Fruit fly (Drosophila melanogaster) whole organism, embryonic: ENCODE results near the gene CG13694.
A peak's percentile ranks its signal among the peaks of the same experiment; 100 is the strongest.

Experiments used
- Bgb ChIP-seq: fragments of 200-800 bp; sonication (Bioruptor generic); IDR thresholded peaks from 2 replicates; pipeline ENCODE4 v1.3.6; 2022; ENCODE audit warnings: missing biosample characterization, missing genetic modification characterization; ENCODE audit not compliant: partially characterized antibody
- CG10543 ChIP-seq: fragments of 200-800 bp; sonication (Bioruptor generic); optimal IDR thresholded peaks from 3 replicates; lab custom pipeline; 2017; ENCODE audit warnings: missing biosample characterization, mild to moderate bottlenecking, missing genetic modification characterization, moderate library complexity
- CG10654 ChIP-seq: fragments of 200-800 bp; sonication (Bioruptor generic); optimal IDR thresholded peaks from 2 replicates; lab custom pipeline; 2016; ENCODE audit warnings: missing biosample characterization, missing genetic modification characterization
- CG11093 ChIP-seq: fragments of 200-800 bp; sonication (Bioruptor generic); IDR thresholded peaks from 3 replicates; pipeline ENCODE4 v1.3.6; 2022; ENCODE audit warnings: missing biosample characterization, missing genetic modification characterization
- CG13894 ChIP-seq: fragments of 200-800 bp; sonication (Bioruptor generic); optimal IDR thresholded peaks from 3 replicates; lab custom pipeline; 2018; ENCODE audit warnings: missing biosample characterization, mild to moderate bottlenecking, missing genetic modification characterization, moderate library complexity
- CG15073 ChIP-seq: fragments of 200-800 bp; sonication (Bioruptor generic); optimal IDR thresholded peaks from 2 replicates; lab custom pipeline; 2016; ENCODE audit warnings: missing biosample characterization, missing genetic modification characterization
- CG15514 ChIP-seq: fragments of 200-800 bp; sonication (Bioruptor generic); optimal IDR thresholded peaks from 3 replicates; lab custom pipeline; 2017; ENCODE audit warnings: missing biosample characterization, missing genetic modification characterization, mild to moderate bottlenecking, moderate library complexity, missing genetic modification reagents
- CG17612 ChIP-seq: fragments of 200-800 bp; sonication (Bioruptor generic); IDR thresholded peaks from 2 replicates; pipeline ENCODE4 v1.3.6; 2022; ENCODE audit warnings: missing biosample characterization, missing genetic modification characterization
- CG2199 ChIP-seq: fragments of 200-800 bp; sonication (Bioruptor generic); IDR thresholded peaks from 3 replicates; pipeline ENCODE4 v1.3.6; 2022; ENCODE audit warnings: missing biosample characterization, missing genetic modification characterization
- CG3163 ChIP-seq: fragments of 200-800 bp; sonication (Bioruptor generic); optimal IDR thresholded peaks from 3 replicates; lab custom pipeline; 2016; ENCODE audit warnings: missing biosample characterization, missing genetic modification characterization
- CG33213 ChIP-seq: fragments of 200-800 bp; sonication (Bioruptor generic); optimal IDR thresholded peaks from 3 replicates; lab custom pipeline; 2016; ENCODE audit warnings: missing biosample characterization, missing genetic modification characterization
- CG34376 ChIP-seq: fragments of 200-800 bp; sonication (Bioruptor generic); optimal IDR thresholded peaks from 2 replicates; lab custom pipeline; 2018; ENCODE audit warnings: missing biosample characterization, mild to moderate bottlenecking, missing genetic modification characterization
- CG3995 ChIP-seq: fragments of 200-800 bp; sonication (Bioruptor generic); optimal IDR thresholded peaks from 3 replicates; lab custom pipeline; 2016; ENCODE audit warnings: missing biosample characterization, missing genetic modification characterization
- CG8290 ChIP-seq, 3 experiments: fragments of 200-800 bp; sonication (Bioruptor generic); optimal IDR thresholded peaks; 2 replicates each; lab custom pipeline; 2016 to 2019; ENCODE audit warnings: missing biosample characterization in 3 of 3, missing genetic modification characterization in 3 of 3, mild to moderate bottlenecking in 2 of 3, moderate library complexity in 1 of 3
- CG8924 ChIP-seq: fragments of 200-800 bp; optimal IDR thresholded peaks from 3 replicates; lab custom pipeline; 2019; ENCODE audit warnings: missing biosample characterization, mild to moderate bottlenecking, missing genetic modification characterization, moderate library complexity
- CG8944 ChIP-seq: fragments of 200-800 bp; sonication (Bioruptor generic); optimal IDR thresholded peaks from 3 replicates; lab custom pipeline; 2016; ENCODE audit warnings: missing biosample characterization, missing genetic modification characterization
- CG9932 ChIP-seq: fragments of 200-800 bp; sonication (Bioruptor generic); IDR thresholded peaks from 2 replicates; pipeline ENCODE4 v1.3.6; 2022; ENCODE audit warnings: missing biosample characterization, missing genetic modification characterization
- CTCF ChIP-seq: fragments of 200-800 bp; sonication (Bioruptor generic); optimal IDR thresholded peaks from 2 replicates; lab custom pipeline; 2017; ENCODE audit warnings: missing biosample characterization, mild to moderate bottlenecking, missing genetic modification characterization, moderate library complexity
- D19A ChIP-seq: fragments of 200-800 bp; optimal IDR thresholded peaks from 3 replicates; lab custom pipeline; 2019; ENCODE audit warnings: missing biosample characterization, mild to moderate bottlenecking, missing genetic modification characterization, moderate library complexity
- Elba2 ChIP-seq: fragments of 200-800 bp; sonication (Bioruptor generic); optimal IDR thresholded peaks from 3 replicates; lab custom pipeline; 2016; ENCODE audit warnings: missing biosample characterization, missing genetic modification characterization
- Fer1 ChIP-seq: fragments of 200-800 bp; sonication (Bioruptor generic); optimal IDR thresholded peaks from 2 replicates; lab custom pipeline; 2017; ENCODE audit warnings: missing biosample characterization, mild to moderate bottlenecking, missing genetic modification characterization
- Fer3 ChIP-seq: fragments of 200-800 bp; sonication (Bioruptor generic); optimal IDR thresholded peaks from 2 replicates; lab custom pipeline; 2018; ENCODE audit warnings: missing biosample characterization, mild to moderate bottlenecking, missing genetic modification characterization, moderate library complexity
- HHEX ChIP-seq: fragments of 200-800 bp; sonication (Bioruptor generic); optimal IDR thresholded peaks from 3 replicates; lab custom pipeline; 2017; ENCODE audit warnings: missing biosample characterization, mild to moderate bottlenecking, missing genetic modification characterization, missing genetic modification reagents
- HmgZ ChIP-seq: fragments of 200-800 bp; sonication (Bioruptor generic); optimal IDR thresholded peaks from 2 replicates; lab custom pipeline; 2018; ENCODE audit warnings: missing biosample characterization, mild to moderate bottlenecking, missing genetic modification characterization
- Hmr ChIP-seq: fragments of 200-800 bp; sonication (Bioruptor generic); optimal IDR thresholded peaks from 3 replicates; lab custom pipeline; 2017; ENCODE audit warnings: mild to moderate bottlenecking, missing biosample characterization, missing genetic modification reagents, missing genetic modification characterization
- Lhr ChIP-seq: fragments of 200-800 bp; sonication (Bioruptor generic); optimal IDR thresholded peaks from 3 replicates; lab custom pipeline; 2017; ENCODE audit warnings: mild to moderate bottlenecking, missing biosample characterization, missing genetic modification reagents, missing genetic modification characterization
- Med ChIP-seq: fragments of 200-800 bp; sonication (Bioruptor generic); peaks from one replicate; lab custom pipeline; 2016; ENCODE audit warnings: missing biosample characterization, missing genetic modification characterization, mild to moderate bottlenecking, inconsistent platforms, moderate library complexity
- Opbp ChIP-seq: fragments of 200-800 bp; sonication (Bioruptor generic); IDR thresholded peaks from 3 replicates; pipeline ENCODE4 v1.3.6; 2022; ENCODE audit warnings: missing biosample characterization, missing genetic modification characterization; ENCODE audit not compliant: partially characterized antibody
- Pdp1 ChIP-seq, 2 experiments: fragments of 200-800 bp; sonication (Bioruptor generic); optimal IDR thresholded peaks; 3 replicates each; lab custom pipeline; 2016; ENCODE audit warnings: missing biosample characterization in 2 of 2, missing genetic modification characterization in 2 of 2, mild to moderate bottlenecking in 1 of 2, moderate library complexity in 1 of 2
- Rx ChIP-seq: fragments of 200-800 bp; sonication (Bioruptor generic); IDR thresholded peaks from 2 replicates; pipeline ENCODE4 v1.3.6; 2022; ENCODE audit warnings: missing biosample characterization, missing genetic modification characterization
- ab ChIP-seq: fragments of 200-800 bp; sonication (Bioruptor generic); optimal IDR thresholded peaks from 2 replicates; lab custom pipeline; 2016; ENCODE audit warnings: missing biosample characterization, missing genetic modification characterization
- amos ChIP-seq: fragments of 200-800 bp; sonication (Bioruptor generic); IDR thresholded peaks from 2 replicates; pipeline ENCODE4 v1.3.6; 2022; ENCODE audit warnings: missing biosample characterization, missing genetic modification characterization; ENCODE audit not compliant: partially characterized antibody
- caup ChIP-seq: fragments of 200-800 bp; sonication (Bioruptor generic); optimal IDR thresholded peaks from 3 replicates; lab custom pipeline; 2017; ENCODE audit warnings: missing biosample characterization, mild to moderate bottlenecking, missing genetic modification characterization, moderate library complexity; ENCODE audit not compliant: severe bottlenecking
- ci ChIP-seq: fragments of 200-800 bp; sonication (Bioruptor generic); IDR thresholded peaks from 3 replicates; pipeline ENCODE4 v1.3.6; 2022; ENCODE audit warnings: missing biosample characterization, missing genetic modification characterization
- crol ChIP-seq: fragments of 200-800 bp; sonication (Bioruptor generic); IDR thresholded peaks from 2 replicates; pipeline ENCODE4 v1.3.6; 2022; ENCODE audit warnings: missing biosample characterization, missing genetic modification characterization
- exex ChIP-seq: fragments of 200-800 bp; sonication (Bioruptor generic); optimal IDR thresholded peaks from 4 replicates; lab custom pipeline; 2018; ENCODE audit warnings: missing biosample characterization, mild to moderate bottlenecking, missing genetic modification characterization, moderate library complexity
- gfzf ChIP-seq: fragments of 200-800 bp; sonication (Bioruptor generic); optimal IDR thresholded peaks from 2 replicates; lab custom pipeline; 2016; ENCODE audit warnings: missing biosample characterization, mild to moderate bottlenecking, missing genetic modification characterization, moderate library complexity
- ind ChIP-seq: fragments of 200-800 bp; sonication (Bioruptor generic); optimal IDR thresholded peaks from 3 replicates; lab custom pipeline; 2016; ENCODE audit warnings: missing biosample characterization, missing genetic modification characterization
- jigr1 ChIP-seq: fragments of 200-800 bp; sonication (Bioruptor generic); IDR thresholded peaks from 3 replicates; pipeline ENCODE4 v1.3.6; 2022; ENCODE audit warnings: missing biosample characterization, missing genetic modification characterization
- kah ChIP-seq: fragments of 200-800 bp; sonication (Bioruptor generic); optimal IDR thresholded peaks from 2 replicates; lab custom pipeline; 2018; ENCODE audit warnings: missing biosample characterization, mild to moderate bottlenecking, missing genetic modification characterization
- lab ChIP-seq: fragments of 200-800 bp; sonication (Bioruptor generic); optimal IDR thresholded peaks from 3 replicates; lab custom pipeline; 2017; ENCODE audit warnings: missing biosample characterization, missing genetic modification characterization, mild to moderate bottlenecking, moderate library complexity, missing genetic modification reagents
- lilli ChIP-seq: fragments of 200-800 bp; sonication (Bioruptor generic); optimal IDR thresholded peaks from 3 replicates; lab custom pipeline; 2016; ENCODE audit warnings: missing biosample characterization, missing genetic modification characterization
- mirr ChIP-seq: fragments of 200-800 bp; sonication (Bioruptor generic); optimal IDR thresholded peaks from 3 replicates; lab custom pipeline; 2018; ENCODE audit warnings: missing biosample characterization, mild to moderate bottlenecking, missing genetic modification characterization
- pb ChIP-seq: fragments of 200-800 bp; sonication (Bioruptor generic); optimal IDR thresholded peaks from 3 replicates; lab custom pipeline; 2016; ENCODE audit warnings: missing biosample characterization, missing genetic modification characterization
- ranshi ChIP-seq: fragments of 200-800 bp; sonication (Bioruptor generic); IDR thresholded peaks from 2 replicates; pipeline ENCODE4 v1.3.6; 2022; ENCODE audit warnings: missing biosample characterization, missing genetic modification characterization
- row ChIP-seq: fragments of 200-800 bp; sonication (Bioruptor generic); IDR thresholded peaks from 3 replicates; pipeline ENCODE4 v1.3.6; 2022; ENCODE audit warnings: missing biosample characterization, missing genetic modification characterization
- sens ChIP-seq: fragments of 200-800 bp; sonication (Bioruptor generic); peaks from one replicate; lab custom pipeline; 2016; ENCODE audit warnings: missing biosample characterization, missing genetic modification characterization
- slou ChIP-seq: fragments of 200-800 bp; sonication (Bioruptor generic); optimal IDR thresholded peaks from 3 replicates; lab custom pipeline; 2016; ENCODE audit warnings: missing biosample characterization, missing genetic modification characterization
- sug ChIP-seq: fragments of 200-800 bp; optimal IDR thresholded peaks from 2 replicates; lab custom pipeline; 2019; ENCODE audit warnings: missing biosample characterization, mild to moderate bottlenecking, missing genetic modification characterization, moderate library complexity
- toy ChIP-seq: fragments of 200-800 bp; sonication (Bioruptor generic); IDR thresholded peaks from 2 replicates; pipeline ENCODE4 v1.3.6; 2022; ENCODE audit warnings: missing biosample characterization, missing genetic modification characterization

CG13694 gene

dm6 chr2L:139610-140009 is 23.3 kb upstream of the CG13694 start (continued):
- TF ChIP-seq Pdp1 (GFP tag; optimal IDR thresholded peaks at IDR 0.05; lab: Kevin White, UChicago), result peak in 1 of 2 experiments; percentile 82
- no peak for TF ChIP-seq gfzf
- no peak for TF ChIP-seq CG8944 (GFP tag; lab: Kevin White, UChicago)
- TF ChIP-seq Elba2, result no peak
- TF ChIP-seq CG10654 (GFP tag; lab: Kevin White, UChicago), result no peak
- TF ChIP-seq CG15514 (GFP tag; lab: Kevin White, UChicago), result peak; percentile 23
- TF ChIP-seq mirr (GFP tag; lab: Kevin White, UChicago), result peak; percentile 69
- peak; percentile 66 for TF ChIP-seq CG10543
- no peak for TF ChIP-seq pb
- peak; percentile 94 for TF ChIP-seq sug (tag; lab: Kevin White, UChicago)
- peak; percentile 72 for TF ChIP-seq exex
- TF ChIP-seq Fer1, result peak; percentile 44
- TF ChIP-seq slou (GFP tag; lab: Kevin White, UChicago), result no peak
- peak; percentile 46; the same call in 1 of the 3 replicates for TF ChIP-seq ci (GFP tag; lab: Robert Waterston, UW)
- TF ChIP-seq caup (GFP tag; lab: Kevin White, UChicago), result peak; percentile 24
- no peak for TF ChIP-seq lilli (GFP tag; lab: Kevin White, UChicago)
- peak; percentile 46 for TF ChIP-seq lab
- no peak for TF ChIP-seq CG3163 (GFP tag; lab: Kevin White, UChicago)

DNA sequence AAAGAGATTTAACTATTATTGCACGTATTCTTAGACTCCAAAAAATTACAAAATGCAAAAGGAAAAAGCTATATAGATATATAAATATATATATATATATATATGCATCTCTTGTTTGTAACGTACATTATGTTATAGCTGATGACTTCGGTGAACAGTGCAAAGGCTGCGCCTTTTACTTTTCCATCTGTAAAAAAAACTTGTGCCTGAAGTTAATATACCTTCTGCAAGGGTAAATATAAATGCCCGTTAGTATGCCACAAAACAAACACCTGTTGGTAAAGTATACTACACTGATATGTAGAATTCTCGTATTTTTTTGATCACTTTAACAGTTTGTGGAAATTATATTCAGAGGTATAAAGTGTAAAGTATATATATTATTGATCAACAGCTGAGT is 21.8 kb upstream of the CG13694 start:
- TF ChIP-seq ab (GFP tag; lab: Kevin White, UChicago) (no peak), CG33213 (GFP tag; lab: Kevin White, UChicago) (no peak), CG8924 (no peak), row (GFP tag; lab: Robert Waterston, UW) (0 out of 3 replicates have a peak, but pooled peaks have one; percentile 6), Rx (GFP tag; lab: Robert Waterston, UW) (no peak), slou (GFP tag; lab: Kevin White, UChicago) (no peak), CG9932 (GFP tag; lab: Robert Waterston, UW) (peak; percentile 26; the same call in 1 of the 2 replicates), CTCF (GFP tag; lab: Kevin White, UChicago) (peak; percentile 60), CG15073 (GFP tag; lab: Kevin White, UChicago) (no peak), CG8290 (GFP tag; optimal IDR thresholded peaks at IDR 0.05; lab: Kevin White, UChicago) (peak; percentile 45), CG8290 (tag; optimal IDR thresholded peaks at IDR 0.05; lab: Kevin White, UChicago) (peak in 1 of 2 experiments; percentile 45), CG34376 (GFP tag; lab: Kevin White, UChicago) (no peak), ind (GFP tag; lab: Kevin White, UChicago) (no peak), Fer3 (tag; lab: Kevin White, UChicago) (no peak), crol (GFP tag; lab: Robert Waterston, UW) (no peak), CG11093 (GFP tag; lab: Robert Waterston, UW) (no peak), ranshi (GFP tag; lab: Robert Waterston, UW) (no peak), toy (GFP tag; lab: Robert Waterston, UW) (no peak), sens (GFP tag; lab: Kevin White, UChicago) (no peak), ci (GFP tag; lab: Robert Waterston, UW) (no peak), CG17612 (GFP tag; lab: Robert Waterston, UW) (peak; percentile 54; the same call in 1 of the 2 replicates), amos (GFP tag; lab: Robert Waterston, UW) (peak; percentile 33; the same call in 1 of the 2 replicates), CG2199 (GFP tag; lab: Robert Waterston, UW) (0 out of 3 replicates have a peak, but pooled peaks have one; percentile 34), Bgb (GFP tag; lab: Robert Waterston, UW) (0 out of 2 replicates have a peak, but pooled peaks have one; percentile 23), HmgZ (tag; lab: Kevin White, UChicago) (peak; percentile 47), HHEX (GFP tag; lab: Kevin White, UChicago) (peak; percentile 28), kah (GFP tag; lab: Kevin White, UChicago) (peak; percentile 3), Med (GFP tag; lab: Kevin White, UChicago) (peak; percentile 59), D19A (tag; lab: Kevin White, UChicago) (peak; percentile 63), CG13894 (tag; lab: Kevin White, UChicago) (peak; percentile 43), CG3995 (no peak), Hmr (GFP tag; lab: Kevin White, UChicago) (no peak), jigr1 (GFP tag; lab: Robert Waterston, UW) (no peak), Lhr (GFP tag; lab: Kevin White, UChicago) (no peak), Opbp (GFP tag; lab: Robert Waterston, UW) (no peak), lab (peak; percentile 22)
